Worm (Caenorhabditis elegans) whole organism, L2 larva: ENCODE results near the gene coq-2.
A peak's percentile ranks its signal among the peaks of the same experiment; 100 is the strongest.

Source experiments
- C34F6.9 ChIP-seq: fragments of 150-350 bp; optimal IDR thresholded peaks from 2 replicates; lab custom pipeline; 2014; ENCODE audit warnings: missing biosample characterization, missing genetic modification characterization
- F13H6.1 ChIP-seq: sonication (generic microtip); optimal IDR thresholded peaks from 2 replicates; lab custom pipeline; 2016; ENCODE audit warnings: missing genetic modification characterization, missing compliant biosample characterization
- R02D3.7 ChIP-seq: fragments of 150-350 bp; optimal IDR thresholded peaks from 2 replicates; lab custom pipeline; 2014; ENCODE audit warnings: missing biosample characterization, missing genetic modification characterization
- aly-2 ChIP-seq: fragments of 150-350 bp; optimal IDR thresholded peaks from 2 replicates; lab custom pipeline; 2014; ENCODE audit warnings: missing biosample characterization, missing genetic modification characterization
- ama-1 ChIP-seq: fragments of 150-350 bp; optimal IDR thresholded peaks from 2 replicates; lab custom pipeline; 2018; ENCODE audit warnings: inconsistent platforms
- blmp-1 ChIP-seq: sonication (generic microtip); optimal IDR thresholded peaks from 2 replicates; lab custom pipeline; 2017; ENCODE audit warnings: missing genetic modification characterization, mild to moderate bottlenecking, missing compliant biosample characterization, antibody characterized with exemption, moderate library complexity; ENCODE audit not compliant: insufficient read depth
- ceh-16 ChIP-seq: fragments of 150-350 bp; optimal IDR thresholded peaks from 2 replicates; lab custom pipeline; 2014; ENCODE audit warnings: missing biosample characterization, missing genetic modification characterization
- ceh-82 ChIP-seq: fragments of 150-350 bp; optimal IDR thresholded peaks from 2 replicates; lab custom pipeline; 2014; ENCODE audit warnings: missing biosample characterization, missing genetic modification characterization
- crh-2 ChIP-seq: sonication (generic microtip); optimal IDR thresholded peaks from 2 replicates; lab custom pipeline; 2017; ENCODE audit warnings: missing biosample characterization, missing genetic modification characterization
- egl-27 ChIP-seq: sonication (generic microtip); optimal IDR thresholded peaks from 3 replicates; lab custom pipeline; 2017; ENCODE audit warnings: missing biosample characterization, missing genetic modification reagents, missing genetic modification characterization
- elt-1 ChIP-seq: fragments of 150-350 bp; optimal IDR thresholded peaks from 2 replicates; lab custom pipeline; 2014; ENCODE audit warnings: missing biosample characterization, missing genetic modification characterization
- fos-1 ChIP-seq: fragments of 150-350 bp; optimal IDR thresholded peaks from 2 replicates; lab custom pipeline; 2014; ENCODE audit warnings: missing biosample characterization, missing genetic modification characterization
- gmeb-1 ChIP-seq: fragments of 150-350 bp; optimal IDR thresholded peaks from 2 replicates; lab custom pipeline; 2014; ENCODE audit warnings: missing biosample characterization, missing genetic modification characterization
- lin-13 ChIP-seq: fragments of 150-350 bp; optimal IDR thresholded peaks from 2 replicates; lab custom pipeline; 2014; ENCODE audit warnings: missing biosample characterization, missing genetic modification reagents, missing genetic modification characterization
- lin-39 ChIP-seq: fragments of 150-350 bp; optimal IDR thresholded peaks from 2 replicates; lab custom pipeline; 2014; ENCODE audit warnings: missing biosample characterization, missing genetic modification reagents, missing genetic modification characterization
- lsy-2 ChIP-seq, 2 experiments: fragments of 150-350 bp in 1 of 2; sonication (generic microtip) in 1 of 2; optimal IDR thresholded peaks; 2 replicates each; lab custom pipeline; 2014 to 2017; ENCODE audit warnings: missing biosample characterization in 2 of 2, missing genetic modification characterization in 2 of 2
- mab-5 ChIP-seq: fragments of 150-350 bp; optimal IDR thresholded peaks from 2 replicates; lab custom pipeline; 2014; ENCODE audit warnings: missing biosample characterization, missing genetic modification characterization
- nhr-10 ChIP-seq: sonication (generic microtip); optimal IDR thresholded peaks from 2 replicates; lab custom pipeline; 2017; ENCODE audit warnings: missing biosample characterization, missing genetic modification characterization
- nhr-129 ChIP-seq: fragments of 150-350 bp; optimal IDR thresholded peaks from 2 replicates; lab custom pipeline; 2014; ENCODE audit warnings: missing biosample characterization, missing genetic modification characterization
- nhr-21 ChIP-seq: fragments of 150-350 bp; optimal IDR thresholded peaks from 2 replicates; lab custom pipeline; 2014; ENCODE audit warnings: missing biosample characterization, missing genetic modification characterization
- nhr-23 ChIP-seq: fragments of 150-350 bp; optimal IDR thresholded peaks from 2 replicates; lab custom pipeline; 2014; ENCODE audit warnings: missing biosample characterization, missing genetic modification reagents, missing genetic modification characterization
- nhr-237 ChIP-seq: fragments of 150-350 bp; optimal IDR thresholded peaks from 2 replicates; lab custom pipeline; 2014; ENCODE audit warnings: missing biosample characterization, missing genetic modification characterization
- nhr-25 ChIP-seq: fragments of 150-350 bp; sonication (generic microtip); optimal IDR thresholded peaks from 3 replicates; lab custom pipeline; 2014; ENCODE audit warnings: missing biosample characterization, missing genetic modification characterization
- nhr-6 ChIP-seq: fragments of 150-350 bp; optimal IDR thresholded peaks from 2 replicates; lab custom pipeline; 2014; ENCODE audit warnings: missing biosample characterization, missing genetic modification characterization
- nhr-77 ChIP-seq: fragments of 150-350 bp; optimal IDR thresholded peaks from 2 replicates; lab custom pipeline; 2014; ENCODE audit warnings: missing biosample characterization, missing genetic modification characterization
- peb-1 ChIP-seq: fragments of 150-350 bp; optimal IDR thresholded peaks from 2 replicates; lab custom pipeline; 2014; ENCODE audit warnings: missing biosample characterization, missing genetic modification characterization
- sem-4 ChIP-seq: fragments of 150-350 bp; optimal IDR thresholded peaks from 2 replicates; lab custom pipeline; 2014; ENCODE audit warnings: missing biosample characterization, missing genetic modification reagents, missing genetic modification characterization
- skn-1 ChIP-seq: sonication (generic microtip); optimal IDR thresholded peaks from 2 replicates; lab custom pipeline; 2017; ENCODE audit warnings: missing biosample characterization, missing genetic modification characterization
- sma-3 ChIP-seq: sonication (generic microtip); optimal IDR thresholded peaks from 2 replicates; lab custom pipeline; 2016; ENCODE audit warnings: missing genetic modification reagents, missing genetic modification characterization, missing compliant biosample characterization
- sma-9 ChIP-seq, 2 experiments: fragments of 150-350 bp in 1 of 2; sonication (generic microtip) in 1 of 2; optimal IDR thresholded peaks; 2 replicates each; lab custom pipeline; 2014 to 2016; ENCODE audit warnings: missing genetic modification characterization in 2 of 2, mild to moderate bottlenecking in 1 of 2, missing biosample characterization in 1 of 2, missing compliant biosample characterization in 1 of 2, missing genetic modification reagents in 1 of 2, moderate library complexity in 1 of 2
- snpc-4 ChIP-seq: fragments of 150-350 bp; optimal IDR thresholded peaks from 2 replicates; lab custom pipeline; 2014; ENCODE audit warnings: missing biosample characterization, missing genetic modification characterization
- unc-55 ChIP-seq: fragments of 150-350 bp; sonication (generic microtip); optimal IDR thresholded peaks from 3 replicates; lab custom pipeline; 2014; ENCODE audit warnings: missing biosample characterization, missing genetic modification reagents, missing genetic modification characterization
- ztf-1 ChIP-seq: fragments of 200-800 bp; sonication (Bioruptor generic); conservative IDR thresholded peaks from 2 replicates; pipeline ENCODE4 v1.3.6; 2022; ENCODE audit warnings: missing genetic modification characterization, missing compliant biosample characterization
- ztf-11 ChIP-seq: sonication (generic microtip); optimal IDR thresholded peaks from 2 replicates; lab custom pipeline; 2017; ENCODE audit warnings: missing biosample characterization, missing genetic modification characterization
- ztf-4 ChIP-seq: fragments of 150-350 bp; optimal IDR thresholded peaks from 2 replicates; lab custom pipeline; 2014; ENCODE audit warnings: missing biosample characterization, missing genetic modification characterization

coq-2 gene

ce11 chrIII:6888497-6888896 is 47.3 kb upstream of the coq-2 start:
- TF ChIP-seq nhr-21 (tag; lab: Kevin White, UChicago) (peak; percentile 49), ztf-4 (tag; lab: Kevin White, UChicago) (no peak), sma-9 (GFP tag; optimal IDR thresholded peaks at IDR 0.05; lab: Kevin White, UChicago) (peak; percentile 32), sma-9 (tag; optimal IDR thresholded peaks at IDR 0.05; lab: Kevin White, UChicago) (no peak), lin-13 (peak; percentile 26), crh-2 (peak; percentile 40), ceh-82 (tag; lab: Kevin White, UChicago) (no peak), nhr-237 (tag; lab: Kevin White, UChicago) (no peak), lsy-2 (tag; optimal IDR thresholded peaks at IDR 0.05; lab: Kevin White, UChicago) (peak in 1 of 2 experiments; percentile 46), unc-55 (peak; percentile 21), R02D3.7 (no peak), sma-3 (GFP tag; lab: Kevin White, UChicago) (peak; percentile 25), C34F6.9 (tag; lab: Kevin White, UChicago) (peak; percentile 4)

ce11 chrIII:6888999-6889824 is 46.6 kb upstream of the coq-2 start, which contains the start of the genes brd-1 and K04C2.2:
Gene brd-1, minus strand, starts transcription at chrIII:6889504.
Gene K04C2.2, plus strand, starts transcription at chrIII:6889774.
- no peak for TF ChIP-seq skn-1 (tag; lab: Kevin White, UChicago)
- TF ChIP-seq peb-1: no peak
- TF ChIP-seq unc-55: peak; percentile 30
- peak in 1 of 2 experiments; percentile 56 for TF ChIP-seq lsy-2 (tag; optimal IDR thresholded peaks at IDR 0.05; lab: Kevin White, UChicago)
- TF ChIP-seq gmeb-1: peak; percentile 55
- no peak for TF ChIP-seq lin-13
- TF ChIP-seq egl-27: no peak
- no peak for TF ChIP-seq snpc-4 (tag; lab: Kevin White, UChicago)
- no peak for TF ChIP-seq elt-1 (tag; lab: Kevin White, UChicago)
- TF ChIP-seq nhr-10: no peak
- TF ChIP-seq, all 48 proteins: peak for 3

- TF ChIP-seq nhr-77 (tag; lab: Kevin White, UChicago) (no peak), nhr-21 (tag; lab: Kevin White, UChicago) (no peak), lin-13 (no peak), gmeb-1 (no peak), ceh-16 (tag; lab: Kevin White, UChicago) (no peak), peb-1 (no peak), elt-1 (tag; lab: Kevin White, UChicago) (no peak), nhr-23 (tag; lab: Kevin White, UChicago) (no peak), ztf-11 (tag; lab: Kevin White, UChicago) (no peak), lin-39 (tag; lab: Kevin White, UChicago) (no peak), ceh-82 (tag; lab: Kevin White, UChicago) (no peak), aly-2 (tag; lab: Kevin White, UChicago) (no peak), C34F6.9 (tag; lab: Kevin White, UChicago) (no peak)
Observed at ce11 chrIII:6891560-6891959, 44.2 kb upstream of the coq-2 start, which contains the start of gene K04C2.5. Gene K04C2.5, minus strand, starts transcription at chrIII:6891660.

- TF ChIP-seq aly-2 (tag; lab: Kevin White, UChicago): no peak
- TF ChIP-seq sem-4 (tag; lab: Kevin White, UChicago): peak; percentile 8
- peak; percentile 88 for TF ChIP-seq sma-9 (GFP tag; optimal IDR thresholded peaks at IDR 0.05; lab: Kevin White, UChicago)
- no peak for TF ChIP-seq sma-9 (tag; optimal IDR thresholded peaks at IDR 0.05; lab: Kevin White, UChicago)
- TF ChIP-seq nhr-21 (tag; lab: Kevin White, UChicago): peak; percentile 82
- TF ChIP-seq F13H6.1 (tag; lab: Kevin White, UChicago): peak; percentile 82
- no peak for TF ChIP-seq mab-5 (tag; lab: Kevin White, UChicago)
- TF ChIP-seq R02D3.7: no peak
- TF ChIP-seq lsy-2 (tag; optimal IDR thresholded peaks at IDR 0.05; lab: Kevin White, UChicago): peak; percentile 17 to 82
- TF ChIP-seq C34F6.9 (tag; lab: Kevin White, UChicago): peak; percentile 70
- TF ChIP-seq crh-2: peak; percentile 76
- TF ChIP-seq blmp-1 (tag; lab: Kevin White, UChicago): peak; percentile 32
- peak; percentile 83 for TF ChIP-seq nhr-129
- no peak for TF ChIP-seq ztf-1 (GFP tag; lab: Robert Waterston, UW)
- TF ChIP-seq gmeb-1: peak; percentile 62
- peak; percentile 75 for TF ChIP-seq egl-27
- TF ChIP-seq nhr-25 (tag; lab: Kevin White, UChicago): peak; percentile 56
- peak; percentile 68 for TF ChIP-seq sma-3 (GFP tag; lab: Kevin White, UChicago)
- TF ChIP-seq fos-1 (tag; lab: Kevin White, UChicago): peak; percentile 83
- peak; percentile 67 for TF ChIP-seq nhr-6
- peak; percentile 14 for TF ChIP-seq lin-13
- TF ChIP-seq ama-1 (lab: Kevin White, UChicago): peak; percentile 9
- TF ChIP-seq, all 48 proteins: peak for 17
Observed at ce11 chrIII:6895166-6895565, 40.6 kb upstream of the coq-2 start.
